Worm (Caenorhabditis elegans) whole organism, early embryonic: ENCODE data around the gene marb-1.

Experiments used
- F13C5.2 ChIP-seq: sonication (generic microtip); optimal IDR thresholded peaks from 2 replicates; lab custom pipeline; 2017; ENCODE audit warnings: mild to moderate bottlenecking, missing genetic modification characterization, inconsistent platforms, missing compliant biosample characterization
- aly-1 ChIP-seq: sonication (generic microtip); optimal IDR thresholded peaks from 2 replicates; lab custom pipeline; 2016; ENCODE audit warnings: missing genetic modification characterization, missing compliant biosample characterization
- ama-1 ChIP-seq: fragments of 150-350 bp; optimal IDR thresholded peaks from 2 replicates; lab custom pipeline; 2014
- ceh-13 ChIP-seq: fragments of 200-800 bp; sonication (Bioruptor generic); optimal IDR thresholded peaks from 2 replicates; lab custom pipeline; 2018; ENCODE audit warnings: mild to moderate bottlenecking, missing genetic modification characterization, missing compliant biosample characterization
- tbx-37 ChIP-seq: fragments of 200-800 bp; sonication (Bioruptor generic); conservative IDR thresholded peaks from 2 replicates; pipeline ENCODE4 v1.3.6; 2022; ENCODE audit warnings: missing genetic modification reagents, missing genetic modification characterization, missing compliant biosample characterization
- tra-4 ChIP-seq: sonication (generic microtip); optimal IDR thresholded peaks from 2 replicates; lab custom pipeline; 2017; ENCODE audit warnings: missing genetic modification characterization, missing compliant biosample characterization

DNA sequence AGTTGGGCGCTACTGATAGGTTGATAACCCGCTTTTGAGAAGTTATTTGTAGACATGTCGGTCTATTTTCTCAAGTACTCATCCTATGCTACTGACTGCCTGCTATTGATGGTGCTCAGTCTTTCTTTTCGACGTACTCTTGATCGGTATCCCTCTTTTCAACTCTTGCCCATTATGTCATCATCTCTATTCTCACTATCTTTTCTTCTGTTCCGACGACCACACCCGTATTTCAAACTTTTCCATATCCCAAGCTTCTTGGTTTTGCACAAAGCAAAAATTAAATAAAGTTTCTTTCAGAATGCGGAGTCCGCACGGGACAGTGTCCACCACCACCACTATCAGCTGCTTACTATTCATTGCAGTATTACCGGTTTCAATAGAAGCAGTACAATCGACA, 5.9 kb downstream of the marb-1 start, which contains the start of gene F35G2.1:
- no peak for TF ChIP-seq ceh-13 (GFP tag; lab: Kevin White, UChicago)
- no peak for TF ChIP-seq aly-1
- no peak for TF ChIP-seq ama-1
- no peak for TF ChIP-seq F13C5.2 (tag; lab: Kevin White, UChicago)
- TF ChIP-seq tbx-37 (GFP tag; lab: Robert Waterston, UW) = no peak
- no peak for TF ChIP-seq tra-4 (tag; lab: Kevin White, UChicago)
